Fruit fly (Drosophila melanogaster) whole organism, embryonic: Measurements from ENCODE around the gene CG4896.
A peak's percentile ranks its signal among the peaks of the same experiment; 100 is the strongest.

Experiments
- ATbp ChIP-seq: fragments of 200-800 bp; sonication (Bioruptor generic); optimal IDR thresholded peaks from 2 replicates; lab custom pipeline; 2017; ENCODE audit warnings: missing biosample characterization, mild to moderate bottlenecking, missing genetic modification characterization, missing genetic modification reagents
- CG10209 ChIP-seq: fragments of 200-800 bp; sonication (Bioruptor generic); optimal IDR thresholded peaks from 3 replicates; lab custom pipeline; 2017; ENCODE audit warnings: missing biosample characterization, mild to moderate bottlenecking, missing genetic modification characterization, missing genetic modification reagents
- CG11247 ChIP-seq: fragments of 200-800 bp; sonication (Bioruptor generic); IDR thresholded peaks from 2 replicates; pipeline ENCODE4 v1.3.6; 2022; ENCODE audit warnings: missing biosample characterization, missing genetic modification characterization
- CG12071 ChIP-seq: fragments of 200-800 bp; sonication (Bioruptor generic); optimal IDR thresholded peaks from 3 replicates; lab custom pipeline; 2018; ENCODE audit warnings: missing biosample characterization, mild to moderate bottlenecking, missing genetic modification characterization
- CG12155 ChIP-seq: fragments of 200-800 bp; sonication (Bioruptor generic); optimal IDR thresholded peaks from 3 replicates; lab custom pipeline; 2016; ENCODE audit warnings: missing biosample characterization, missing genetic modification characterization
- CG12391 ChIP-seq: fragments of 200-800 bp; sonication (Bioruptor generic); optimal IDR thresholded peaks from 3 replicates; lab custom pipeline; 2018; ENCODE audit warnings: missing biosample characterization, mild to moderate bottlenecking, missing genetic modification characterization, moderate library complexity
- CG12942 ChIP-seq: fragments of 200-800 bp; sonication (Bioruptor generic); optimal IDR thresholded peaks from 3 replicates; lab custom pipeline; 2016; ENCODE audit warnings: missing biosample characterization, missing genetic modification characterization
- CG13287 ChIP-seq: fragments of 200-800 bp; sonication (Bioruptor generic); IDR thresholded peaks from 2 replicates; pipeline ENCODE4 v1.3.6; 2022; ENCODE audit warnings: missing biosample characterization, missing genetic modification characterization; ENCODE audit not compliant: partially characterized antibody
- CG15269 ChIP-seq: fragments of 200-800 bp; sonication (Bioruptor generic); optimal IDR thresholded peaks from 2 replicates; lab custom pipeline; 2018; ENCODE audit warnings: missing biosample characterization, mild to moderate bottlenecking, missing genetic modification characterization, moderate library complexity
- CG1529 ChIP-seq: fragments of 200-800 bp; sonication (Bioruptor generic); optimal IDR thresholded peaks from 3 replicates; lab custom pipeline; 2018; ENCODE audit warnings: missing biosample characterization, missing genetic modification characterization
- CG15601 ChIP-seq: fragments of 200-800 bp; sonication (Bioruptor generic); optimal IDR thresholded peaks from 3 replicates; lab custom pipeline; 2019; ENCODE audit warnings: missing biosample characterization, mild to moderate bottlenecking, missing genetic modification characterization, moderate library complexity
- CG17802 ChIP-seq: fragments of 200-800 bp; sonication (Bioruptor generic); optimal IDR thresholded peaks from 2 replicates; lab custom pipeline; 2018; ENCODE audit warnings: missing biosample characterization, mild to moderate bottlenecking, missing genetic modification characterization, moderate library complexity
- CG18262 ChIP-seq: fragments of 200-800 bp; optimal IDR thresholded peaks from 3 replicates; lab custom pipeline; 2019; ENCODE audit warnings: missing biosample characterization, mild to moderate bottlenecking, missing genetic modification characterization, moderate library complexity
- CG18619 ChIP-seq: fragments of 200-800 bp; sonication (Bioruptor generic); optimal IDR thresholded peaks from 3 replicates; lab custom pipeline; 2017; ENCODE audit warnings: missing biosample characterization, mild to moderate bottlenecking, missing genetic modification characterization
- CG2120 ChIP-seq: fragments of 200-800 bp; sonication (Bioruptor generic); optimal IDR thresholded peaks from 3 replicates; lab custom pipeline; 2016; ENCODE audit warnings: missing biosample characterization, missing genetic modification characterization
- CG2202 ChIP-seq: fragments of 200-800 bp; sonication (Bioruptor generic); optimal IDR thresholded peaks from 2 replicates; lab custom pipeline; 2018; ENCODE audit warnings: missing biosample characterization, mild to moderate bottlenecking, missing genetic modification characterization
- CG2712 ChIP-seq: fragments of 200-800 bp; optimal IDR thresholded peaks from 3 replicates; lab custom pipeline; 2019; ENCODE audit warnings: missing biosample characterization, mild to moderate bottlenecking, missing genetic modification characterization, moderate library complexity
- CG2875 ChIP-seq: fragments of 200-800 bp; sonication (Bioruptor generic); optimal IDR thresholded peaks from 2 replicates; lab custom pipeline; 2017; ENCODE audit warnings: missing biosample characterization, mild to moderate bottlenecking, missing genetic modification characterization, missing genetic modification reagents
- CG32767 ChIP-seq: fragments of 200-800 bp; sonication (Bioruptor generic); IDR thresholded peaks from 2 replicates; pipeline ENCODE4 v1.3.6; 2022; ENCODE audit warnings: missing biosample characterization, missing genetic modification characterization
- CG33557 ChIP-seq: fragments of 200-800 bp; sonication (Bioruptor generic); optimal IDR thresholded peaks from 2 replicates; lab custom pipeline; 2019; ENCODE audit warnings: missing biosample characterization, mild to moderate bottlenecking, missing genetic modification characterization, moderate library complexity
- CG6272 ChIP-seq: fragments of 200-800 bp; sonication (Bioruptor generic); IDR thresholded peaks from 2 replicates; pipeline ENCODE4 v1.3.6; 2022; ENCODE audit warnings: missing biosample characterization, missing genetic modification characterization
- CG6654 ChIP-seq: fragments of 200-800 bp; sonication (Bioruptor generic); optimal IDR thresholded peaks from 2 replicates; lab custom pipeline; 2017; ENCODE audit warnings: missing biosample characterization, mild to moderate bottlenecking, missing genetic modification characterization
- CG7786 ChIP-seq: fragments of 200-800 bp; sonication (Bioruptor generic); optimal IDR thresholded peaks from 2 replicates; lab custom pipeline; 2016; ENCODE audit warnings: missing biosample characterization, missing genetic modification characterization
- CG8765 ChIP-seq: fragments of 200-800 bp; sonication (Bioruptor generic); IDR thresholded peaks from 2 replicates; pipeline ENCODE4 v1.3.6; 2022; ENCODE audit warnings: missing biosample characterization, missing genetic modification characterization
- CG8924 ChIP-seq: fragments of 200-800 bp; optimal IDR thresholded peaks from 3 replicates; lab custom pipeline; 2019; ENCODE audit warnings: missing biosample characterization, mild to moderate bottlenecking, missing genetic modification characterization, moderate library complexity
- CG9817 ChIP-seq: fragments of 200-800 bp; sonication (Bioruptor generic); optimal IDR thresholded peaks from 2 replicates; lab custom pipeline; 2018; ENCODE audit warnings: missing biosample characterization, mild to moderate bottlenecking, missing genetic modification characterization, moderate library complexity
- Chrac-16 ChIP-seq: fragments of 200-800 bp; sonication (Bioruptor generic); optimal IDR thresholded peaks from 3 replicates; lab custom pipeline; 2016; ENCODE audit warnings: missing biosample characterization, missing genetic modification characterization
- CrebB ChIP-seq: fragments of 200-800 bp; sonication (Bioruptor generic); optimal IDR thresholded peaks from 3 replicates; lab custom pipeline; 2018; ENCODE audit warnings: missing biosample characterization, mild to moderate bottlenecking, missing genetic modification characterization
- Dad ChIP-seq: fragments of 200-800 bp; sonication (Bioruptor generic); optimal IDR thresholded peaks from 3 replicates; lab custom pipeline; 2016; ENCODE audit warnings: missing biosample characterization, missing genetic modification characterization
- Ets97D ChIP-seq: fragments of 200-800 bp; sonication (Bioruptor generic); optimal IDR thresholded peaks from 3 replicates; lab custom pipeline; 2016; ENCODE audit warnings: missing biosample characterization, missing genetic modification characterization
- HHEX ChIP-seq: fragments of 200-800 bp; sonication (Bioruptor generic); optimal IDR thresholded peaks from 3 replicates; lab custom pipeline; 2017; ENCODE audit warnings: missing biosample characterization, mild to moderate bottlenecking, missing genetic modification characterization, missing genetic modification reagents
- HLHmδ ChIP-seq: fragments of 200-800 bp; sonication (Bioruptor generic); optimal IDR thresholded peaks from 2 replicates; lab custom pipeline; 2018; ENCODE audit warnings: missing biosample characterization, mild to moderate bottlenecking, missing genetic modification characterization, moderate library complexity
- Lpt ChIP-seq: fragments of >200 bp; optimal IDR thresholded peaks from 2 replicates; lab custom pipeline; 2018; ENCODE audit warnings: missing biosample characterization, missing genetic modification characterization
- Meics ChIP-seq: fragments of 200-800 bp; sonication (Bioruptor generic); optimal IDR thresholded peaks from 2 replicates; lab custom pipeline; 2017; ENCODE audit warnings: missing biosample characterization, mild to moderate bottlenecking, missing genetic modification characterization
- NfI ChIP-seq: fragments of 200-800 bp; sonication (Bioruptor generic); optimal IDR thresholded peaks from 3 replicates; lab custom pipeline; 2018; ENCODE audit warnings: missing biosample characterization, mild to moderate bottlenecking, missing genetic modification characterization, moderate library complexity
- Rfx ChIP-seq: fragments of 200-800 bp; sonication (Bioruptor generic); IDR thresholded peaks from 2 replicates; pipeline ENCODE4 v1.3.6; 2022; ENCODE audit warnings: missing biosample characterization, missing genetic modification characterization
- Sox102F ChIP-seq: fragments of 200-800 bp; sonication (Bioruptor generic); optimal IDR thresholded peaks from 2 replicates; lab custom pipeline; 2018; ENCODE audit warnings: missing biosample characterization, mild to moderate bottlenecking, missing genetic modification characterization, moderate library complexity
- Spps ChIP-seq: fragments of 200-800 bp; sonication (Bioruptor generic); optimal IDR thresholded peaks from 2 replicates; lab custom pipeline; 2018; ENCODE audit warnings: missing biosample characterization, mild to moderate bottlenecking, missing genetic modification characterization
- Xbp1 ChIP-seq: fragments of 200-800 bp; sonication (Bioruptor generic); optimal IDR thresholded peaks from 3 replicates; lab custom pipeline; 2016; ENCODE audit warnings: missing biosample characterization, mild to moderate bottlenecking, missing genetic modification characterization
- Xrp1 ChIP-seq: fragments of 200-800 bp; sonication (Bioruptor generic); IDR thresholded peaks from 2 replicates; pipeline ENCODE4 v1.3.6; 2022; ENCODE audit warnings: missing biosample characterization, missing genetic modification characterization
- dati ChIP-seq: fragments of 200-800 bp; sonication (Bioruptor generic); IDR thresholded peaks from 2 replicates; pipeline ENCODE4 v1.3.6; 2022; ENCODE audit warnings: missing biosample characterization, missing genetic modification characterization
- emc ChIP-seq: fragments of 200-800 bp; sonication (Bioruptor generic); optimal IDR thresholded peaks from 2 replicates; lab custom pipeline; 2016; ENCODE audit warnings: missing biosample characterization, missing genetic modification characterization
- mam ChIP-seq: fragments of 200-800 bp; sonication (Bioruptor generic); optimal IDR thresholded peaks from 3 replicates; lab custom pipeline; 2016; ENCODE audit warnings: missing biosample characterization, missing genetic modification characterization
- nmo ChIP-seq: fragments of 200-800 bp; sonication (Bioruptor generic); optimal IDR thresholded peaks from 2 replicates; lab custom pipeline; 2018; ENCODE audit warnings: missing biosample characterization, mild to moderate bottlenecking, missing genetic modification characterization, moderate library complexity
- pnt ChIP-seq: fragments of 200-800 bp; sonication (Bioruptor generic); optimal IDR thresholded peaks from 3 replicates; lab custom pipeline; 2016; ENCODE audit warnings: missing biosample characterization, missing genetic modification characterization
- salm ChIP-seq: fragments of 200-800 bp; sonication (Bioruptor generic); optimal IDR thresholded peaks from 2 replicates; lab custom pipeline; 2018; ENCODE audit warnings: missing biosample characterization, mild to moderate bottlenecking, missing genetic modification characterization
- tup ChIP-seq: fragments of 200-800 bp; sonication (Bioruptor generic); optimal IDR thresholded peaks from 2 replicates; lab custom pipeline; 2016; ENCODE audit warnings: missing biosample characterization, mild to moderate bottlenecking, missing genetic modification characterization, moderate library complexity
- wdn ChIP-seq: fragments of 200-800 bp; sonication (Bioruptor generic); IDR thresholded peaks from 2 replicates; pipeline ENCODE4 v1.3.6; 2022; ENCODE audit warnings: missing biosample characterization, missing genetic modification characterization

CG4896 gene

DNA sequence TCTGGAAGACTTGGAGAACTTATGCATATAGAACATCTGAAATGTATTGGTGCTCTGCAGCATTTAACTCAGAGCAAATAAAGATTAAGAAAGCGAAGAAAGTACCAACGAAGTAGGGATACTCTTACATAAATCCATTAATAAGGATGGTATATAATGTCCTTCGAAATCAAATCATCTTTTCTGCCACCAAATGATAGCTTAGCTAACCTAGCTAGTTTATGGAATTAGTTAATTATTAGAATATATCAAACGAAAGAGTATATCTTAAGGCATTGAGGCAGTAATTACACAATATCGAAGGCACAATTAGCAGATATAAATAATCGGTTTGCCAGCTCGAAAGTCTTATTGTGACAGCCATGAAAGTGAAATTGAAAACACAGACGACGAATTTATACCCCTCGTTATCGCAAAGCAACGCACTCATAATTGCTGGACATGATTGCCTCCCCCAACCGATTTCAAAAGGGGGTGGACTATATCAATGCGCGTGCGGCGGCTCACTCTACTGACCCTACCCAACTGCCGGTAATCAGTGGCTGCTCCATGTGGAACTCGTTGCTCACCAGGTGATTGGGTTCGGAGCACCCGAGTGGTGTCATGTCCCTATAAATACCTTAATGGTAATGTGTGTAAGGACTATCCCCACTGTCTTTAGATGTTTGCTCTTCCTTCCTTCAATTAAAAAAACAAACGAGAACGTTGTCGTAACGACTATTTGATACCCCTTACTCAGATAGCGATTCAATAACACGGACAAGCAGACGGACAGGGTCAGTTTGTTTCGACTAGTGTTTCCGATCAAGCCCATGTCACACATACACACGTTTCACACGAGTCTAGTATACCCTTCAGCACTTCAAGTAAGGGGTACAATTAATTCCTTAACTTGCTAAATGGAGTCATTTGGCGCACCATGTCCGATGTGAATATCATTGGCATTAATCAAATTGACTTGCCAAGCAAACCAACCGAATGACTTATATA lies 32.8 kb upstream of the CG4896 start (continued):
- no peak for TF ChIP-seq CG13287 (GFP tag; lab: Robert Waterston, UW)
- peak; percentile 25 for TF ChIP-seq CG2875
- TF ChIP-seq Xbp1: peak; percentile 56
- TF ChIP-seq salm: peak; percentile 23
- peak; percentile 54 for TF ChIP-seq CG9817 (tag; lab: Kevin White, UChicago)
- peak; percentile 51 for TF ChIP-seq CG2202
- TF ChIP-seq CG7786 (GFP tag; lab: Kevin White, UChicago): peak; percentile 30
- TF ChIP-seq CG8765: no peak
- TF ChIP-seq CG17802 (tag; lab: Kevin White, UChicago): peak; percentile 7
- peak; percentile 54 for TF ChIP-seq CG15269
- TF ChIP-seq CG18262: peak; percentile 70
- TF ChIP-seq nmo: peak; percentile 78
- TF ChIP-seq dati (GFP tag; lab: Robert Waterston, UW): no peak
- TF ChIP-seq CG6654 (GFP tag; lab: Kevin White, UChicago): peak; percentile 4
- peak; percentile 70 for TF ChIP-seq CG12391
- no peak for TF ChIP-seq CG11247 (GFP tag; lab: Robert Waterston, UW)
- peak; percentile 65 for TF ChIP-seq CG12071 (GFP tag; lab: Kevin White, UChicago)
- peak; percentile 42 for TF ChIP-seq CG1529 (GFP tag; lab: Kevin White, UChicago)
- peak; percentile 63 for TF ChIP-seq Xrp1 (GFP tag; lab: Robert Waterston, UW)
- TF ChIP-seq CG18619 (GFP tag; lab: Kevin White, UChicago): peak; percentile 31
- peak; percentile 39 for TF ChIP-seq CG12155 (GFP tag; lab: Kevin White, UChicago)
- TF ChIP-seq HLHmδ (GFP tag; lab: Kevin White, UChicago): no peak
- peak; percentile 2 for TF ChIP-seq CG12942
- no peak for TF ChIP-seq tup (GFP tag; lab: Kevin White, UChicago)
- TF ChIP-seq Ets97D: no peak
- no peak for TF ChIP-seq CG6272 (GFP tag; lab: Robert Waterston, UW)
- peak; percentile 39 for TF ChIP-seq Chrac-16 (GFP tag; lab: Kevin White, UChicago)
- TF ChIP-seq Dad (GFP tag; lab: Kevin White, UChicago): peak; percentile 9
- no peak for TF ChIP-seq Lpt
- TF ChIP-seq ATbp (GFP tag; lab: Kevin White, UChicago): peak; percentile 49
- TF ChIP-seq Meics: peak; percentile 55
- peak; percentile 54 for TF ChIP-seq CG15601
- no peak for TF ChIP-seq CG33557 (GFP tag; lab: Kevin White, UChicago)
- TF ChIP-seq pnt (GFP tag; lab: Kevin White, UChicago): no peak
- TF ChIP-seq NfI (GFP tag; lab: Kevin White, UChicago): peak; percentile 0
- TF ChIP-seq Spps: no peak
- TF ChIP-seq Sox102F: peak; percentile 79
- TF ChIP-seq CG2712 (tag; lab: Kevin White, UChicago): peak; percentile 78
- peak; percentile 28 for TF ChIP-seq CG10209
- TF ChIP-seq wdn (GFP tag; lab: Robert Waterston, UW): no peak
- TF ChIP-seq HHEX (GFP tag; lab: Kevin White, UChicago): peak; percentile 48
- TF ChIP-seq CG2120 (GFP tag; lab: Kevin White, UChicago): peak; percentile 69
- TF ChIP-seq Rfx (GFP tag; lab: Robert Waterston, UW): peak; percentile 23; the same call in 1 of the 2 replicates
- TF ChIP-seq CG32767: 0 out of 2 replicates have a peak, but pooled peaks have one; percentile 40
- TF ChIP-seq CG8924 (tag; lab: Kevin White, UChicago): peak; percentile 58
- peak; percentile 1 for TF ChIP-seq CrebB
- TF ChIP-seq emc (GFP tag; lab: Kevin White, UChicago): no peak
- peak; percentile 52 for TF ChIP-seq mam
